Fruit fly (Drosophila melanogaster) whole organism, pupa: ENCODE measurements around the gene alt.

ENCODE experiments used
- CG15710 ChIP-seq: fragments of 200-800 bp; sonication (Bioruptor generic); optimal IDR thresholded peaks from 2 replicates; lab custom pipeline; 2018; ENCODE audit warnings: missing biosample characterization, mild to moderate bottlenecking, missing genetic modification characterization, moderate library complexity
- CG4496 ChIP-seq: fragments of 200-800 bp; sonication (Bioruptor generic); IDR thresholded peaks from 3 replicates; pipeline ENCODE4 v1.3.6; 2022; ENCODE audit warnings: missing biosample characterization, missing genetic modification characterization
- CG8159 ChIP-seq: fragments of 200-800 bp; sonication (Bioruptor generic); optimal IDR thresholded peaks from 3 replicates; lab custom pipeline; 2018; ENCODE audit warnings: missing biosample characterization, mild to moderate bottlenecking, missing genetic modification characterization, moderate library complexity
- CG9948 ChIP-seq: fragments of 200-800 bp; sonication (Bioruptor generic); optimal IDR thresholded peaks from 2 replicates; lab custom pipeline; 2018; ENCODE audit warnings: missing biosample characterization, mild to moderate bottlenecking, missing genetic modification characterization, moderate library complexity
- D1 ChIP-seq: fragments of 200-800 bp; sonication (Bioruptor generic); optimal IDR thresholded peaks from 2 replicates; lab custom pipeline; 2018; ENCODE audit warnings: missing biosample characterization, mild to moderate bottlenecking, missing genetic modification characterization, moderate library complexity
- EcR ChIP-seq: fragments of 200-800 bp; sonication (Bioruptor generic); optimal IDR thresholded peaks from 3 replicates; lab custom pipeline; 2019; ENCODE audit warnings: missing biosample characterization, missing genetic modification characterization, mild to moderate bottlenecking, moderate library complexity, missing genetic modification reagents
- Pif1B ChIP-seq: fragments of 200-800 bp; sonication (Bioruptor generic); optimal IDR thresholded peaks from 3 replicates; lab custom pipeline; 2016; ENCODE audit warnings: missing biosample characterization, missing genetic modification characterization

dm6 chr3R:17710418-17710817 lies 28.1 kb upstream of the alt start:
- TF ChIP-seq CG8159 (tag; lab: Kevin White, UChicago) (no peak), Pif1B (GFP tag; lab: Kevin White, UChicago) (no peak), CG15710 (no peak), CG4496 (no peak), D1 (tag; lab: Kevin White, UChicago) (no peak), EcR (GFP tag; lab: Kevin White, UChicago) (no peak), CG9948 (tag; lab: Kevin White, UChicago) (peak; percentile 12)
